Worm (Caenorhabditis elegans): Measurements from ENCODE around the gene C24H10.2.

DNA sequence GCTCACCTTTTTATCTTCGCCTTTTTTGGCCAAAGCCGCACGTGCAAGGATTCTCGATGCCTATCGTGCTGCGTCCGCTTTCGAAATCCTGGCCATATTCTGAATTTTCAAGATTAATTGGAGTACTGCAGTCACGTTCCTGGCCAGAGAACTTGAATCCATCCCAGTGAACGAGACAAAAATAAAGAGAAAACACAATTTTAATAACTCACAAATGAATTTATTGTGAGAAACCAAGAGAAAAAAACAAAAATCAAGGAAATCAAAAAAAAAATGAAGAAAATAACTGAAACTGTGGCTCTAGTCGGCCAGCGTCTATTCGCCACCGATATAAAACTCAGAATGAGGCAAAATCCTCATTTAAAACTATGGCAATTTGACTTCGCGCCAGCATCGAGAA lies 5.2 kb upstream of the C24H10.2 start, which contains the start of gene C24H10.4:
- TF ChIP-seq dao-5 (tag; optimal IDR thresholded peaks at IDR 0.05) (no peak), W03F9.2 (tag; optimal IDR thresholded peaks at IDR 0.05) (no peak), him-1 (tag; optimal IDR thresholded peaks at IDR 0.05) (no peak)
